Fruit fly (Drosophila melanogaster): ENCODE results near the gene AhcyL1.

Gene AhcyL1

DNA sequence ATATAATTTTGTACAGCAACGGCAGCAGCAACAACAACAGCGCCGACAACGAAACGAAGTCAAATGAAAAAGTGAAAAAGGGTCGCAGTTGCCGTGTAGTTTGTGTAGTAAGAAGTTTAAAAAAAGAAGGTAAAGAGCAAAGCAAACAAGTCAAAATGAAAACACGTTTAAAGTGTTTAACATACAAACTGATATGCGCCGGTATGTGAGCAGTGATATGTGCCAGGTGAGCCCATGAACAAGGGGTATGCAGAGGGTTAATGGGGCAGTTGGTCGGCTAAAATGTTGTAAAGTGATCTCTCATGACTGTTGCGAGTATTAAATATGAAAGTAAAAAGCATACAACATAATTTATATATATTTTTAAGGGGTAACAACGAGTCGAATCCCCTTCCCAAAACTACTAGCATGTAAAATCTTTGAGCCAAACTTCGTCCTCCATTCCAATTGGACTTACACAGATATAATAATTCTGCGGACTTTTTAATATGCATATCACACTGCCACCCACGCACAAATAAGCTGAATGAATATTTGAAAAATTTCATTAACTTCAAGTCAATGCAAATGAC is 33.9 kb upstream of the AhcyL1 start:
- TF ChIP-seq CG3919 (GFP tag; optimal IDR thresholded peaks at IDR 0.05) (peak; percentile 83), Gug (GFP tag; IDR thresholded peaks at IDR 0.05) (peak; percentile 83), achi (GFP tag; optimal IDR thresholded peaks at IDR 0.05) (peak; percentile 35), CG4318 (GFP tag; optimal IDR thresholded peaks at IDR 0.05) (no peak), CG8119 (GFP tag; IDR thresholded peaks at IDR 0.05) (0 out of 3 replicates have a peak, but pooled peaks have one; percentile 9), Eip78C (GFP tag) (peak; percentile 89), acj6 (GFP tag; optimal IDR thresholded peaks at IDR 0.05) (peak; percentile 53), CG34406 (GFP tag; optimal IDR thresholded peaks at IDR 0.05) (peak; percentile 31), CG10631 (GFP tag; optimal IDR thresholded peaks at IDR 0.05) (peak; percentile 47), CG6792 (GFP tag; optimal IDR thresholded peaks at IDR 0.05) (peak; percentile 70), pdm3 (GFP tag; optimal IDR thresholded peaks at IDR 0.05) (peak; percentile 17), Hr4 (GFP tag; optimal IDR thresholded peaks at IDR 0.05) (peak; percentile 34), fd59A (GFP tag; optimal IDR thresholded peaks at IDR 0.05) (no peak), spab (GFP tag; optimal IDR thresholded peaks at IDR 0.05) (no peak), Eip75B (GFP tag; optimal IDR thresholded peaks at IDR 0.05) (peak; percentile 74), salr (GFP tag; optimal IDR thresholded peaks at IDR 0.05) (no peak), Eip93F (GFP tag; optimal IDR thresholded peaks at IDR 0.05) (peak; percentile 10), CG11294 (GFP tag; IDR thresholded peaks at IDR 0.05) (peak; percentile 85), CG6163 (GFP tag; IDR thresholded peaks at IDR 0.05) (peak; percentile 93), Ets21C (GFP tag; optimal IDR thresholded peaks at IDR 0.05) (peak; percentile 62), CG8632 (GFP tag; optimal IDR thresholded peaks at IDR 0.05) (peak; percentile 31), svp (GFP tag) (peak; percentile 92), CG6808 (GFP tag; optimal IDR thresholded peaks at IDR 0.05) (no peak), esn (GFP tag; optimal IDR thresholded peaks at IDR 0.05) (peak; percentile 79), Smox (GFP tag; optimal IDR thresholded peaks at IDR 0.05) (peak; percentile 57), vri (GFP tag; optimal IDR thresholded peaks at IDR 0.05) (peak; percentile 27), Sox14 (GFP tag; optimal IDR thresholded peaks at IDR 0.05) (peak; percentile 28), CG31627 (GFP tag; optimal IDR thresholded peaks at IDR 0.05) (peak; percentile 60), Sox15 (GFP tag; optimal IDR thresholded peaks at IDR 0.05) (peak; percentile 35), dac (GFP tag; optimal IDR thresholded peaks at IDR 0.05) (no peak), cyc (GFP tag; optimal IDR thresholded peaks at IDR 0.05) (peak; percentile 83), fkh (GFP tag; optimal IDR thresholded peaks at IDR 0.05) (peak; percentile 79), CG6854 (GFP tag; optimal IDR thresholded peaks at IDR 0.05) (no peak), Met (GFP tag; optimal IDR thresholded peaks at IDR 0.05) (peak; percentile 60), Sox102F (GFP tag; optimal IDR thresholded peaks at IDR 0.05) (peak; percentile 60), ss (GFP tag; optimal IDR thresholded peaks at IDR 0.05) (no peak), topi (GFP tag; optimal IDR thresholded peaks at IDR 0.05) (peak; percentile 85), lz (GFP tag; optimal IDR thresholded peaks at IDR 0.05) (peak; percentile 74), Lpt (GFP tag; optimal IDR thresholded peaks at IDR 0.05) (no peak), Blimp-1 (GFP tag; optimal IDR thresholded peaks at IDR 0.05) (no peak), Hr38 (GFP tag; optimal IDR thresholded peaks at IDR 0.05) (no peak), CG3032 (tag; optimal IDR thresholded peaks at IDR 0.05) (peak; percentile 51), CG7368 (GFP tag; optimal IDR thresholded peaks at IDR 0.05) (peak; percentile 57), CG8319 (GFP tag; optimal IDR thresholded peaks at IDR 0.05) (peak; percentile 2), fd85E (GFP tag; optimal IDR thresholded peaks at IDR 0.05) (peak; percentile 2), CG6276 (GFP tag; optimal IDR thresholded peaks at IDR 0.05) (no peak), CG11762 (GFP tag; optimal IDR thresholded peaks at IDR 0.05; ENCODE audit: insufficient read depth) (peak; percentile 49), CG16779 (tag; optimal IDR thresholded peaks at IDR 0.05) (no peak), eg (GFP tag; IDR thresholded peaks at IDR 0.05) (peak; percentile 93), OdsH (GFP tag; optimal IDR thresholded peaks at IDR 0.05) (peak; percentile 61), Hr39 (GFP tag; optimal IDR thresholded peaks at IDR 0.05) (peak; percentile 56), CG9139 (GFP tag; optimal IDR thresholded peaks at IDR 0.05) (no peak)

Measured in whole organism, prepupa.